Worm (Caenorhabditis elegans): Measurements from ENCODE around the gene nas-1.

DNA sequence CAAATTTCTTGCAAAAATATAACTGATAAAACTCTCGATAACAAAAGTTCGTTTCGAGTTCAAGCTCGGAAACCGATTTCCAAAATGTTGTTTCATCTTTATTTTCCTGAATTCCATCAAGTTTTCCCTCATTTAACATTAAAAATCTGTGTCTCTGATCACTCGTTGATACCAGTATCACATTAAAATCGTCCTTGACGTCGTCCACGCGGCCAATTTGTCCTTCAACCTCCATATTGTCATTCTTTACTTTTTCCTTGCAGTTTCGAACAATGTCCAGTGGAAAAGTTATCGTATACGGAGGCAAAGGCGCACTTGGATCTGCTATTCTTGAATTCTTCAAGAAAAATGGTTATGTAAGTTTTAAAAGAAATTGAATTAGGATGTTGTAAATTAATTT is 12.0 kb upstream of the nas-1 start, which contains the start of gene qdpr-1:
- no peak for TF ChIP-seq F49E8.2 (tag; optimal IDR thresholded peaks at IDR 0.05; ENCODE audit: borderline replicate concordance)
- TF ChIP-seq R02D3.7 (tag; optimal IDR thresholded peaks at IDR 0.05), result no peak
- no peak for TF ChIP-seq snpc-4 (tag; optimal IDR thresholded peaks at IDR 0.05)
- no peak for TF ChIP-seq ces-1 (GFP tag; optimal IDR thresholded peaks at IDR 0.05)
- no peak for TF ChIP-seq lir-3 (tag; optimal IDR thresholded peaks at IDR 0.05)
- no peak for TF ChIP-seq egl-27 (tag; optimal IDR thresholded peaks at IDR 0.05)

Measured in whole organism, L4 larva.